Fruit fly (Drosophila melanogaster) S2 (cell line): Measurements from ENCODE around the gene Osi24.

Experiments used
- CG8478 ChIP-seq: fragments of >200 bp; optimal IDR thresholded peaks from 2 replicates; lab custom pipeline; 2018
- CTCF ChIP-seq, 2 experiments: fragments of >200 bp; optimal IDR thresholded peaks; 2 replicates each; lab custom pipeline; 2018

- TF ChIP-seq CG8478 (lab: Kevin White, UChicago) (no peak), CTCF (optimal IDR thresholded peaks at IDR 0.05; lab: Kevin White, UChicago) (no peak)
These were observed 1.1 kb downstream of the Osi24 start for dm6 chr3R:6199717-6200116.
